Fruit fly (Drosophila melanogaster): ENCODE measurements around the gene Exo84.

The Exo84 gene

DNA sequence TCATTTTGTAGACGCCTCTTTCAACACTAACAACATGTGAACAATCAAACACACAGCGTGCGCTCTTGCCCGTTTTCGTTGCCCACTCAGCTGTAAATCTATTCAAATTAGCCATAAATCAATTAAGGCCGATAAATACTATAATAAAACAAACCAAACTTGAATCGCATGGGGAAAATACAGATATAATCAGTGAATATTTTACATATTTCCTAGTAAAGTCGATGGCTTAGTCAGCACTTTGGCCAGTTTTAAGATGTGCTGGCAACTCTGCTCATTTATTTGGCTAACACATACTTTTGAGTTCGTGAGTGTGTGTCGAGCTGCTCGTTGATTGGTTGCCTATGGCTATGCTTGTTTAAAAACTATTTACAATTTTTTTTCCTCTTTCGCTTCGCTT lies 47.2 kb upstream of the Exo84 start (continued):
- TF ChIP-seq CG12219 (GFP tag; optimal IDR thresholded peaks at IDR 0.05) (no peak), CG1529 (GFP tag; optimal IDR thresholded peaks at IDR 0.05) (peak; percentile 10), lbe (GFP tag; optimal IDR thresholded peaks at IDR 0.05) (no peak), fd102C (GFP tag; optimal IDR thresholded peaks at IDR 0.05) (no peak), aop (GFP tag; IDR thresholded peaks at IDR 0.05) (no peak), dmrt11E (tag; optimal IDR thresholded peaks at IDR 0.05) (no peak), Atf6 (GFP tag; IDR thresholded peaks at IDR 0.05) (no peak), emc (GFP tag; optimal IDR thresholded peaks at IDR 0.05) (no peak), mld (GFP tag; IDR thresholded peaks at IDR 0.05; ENCODE audit: partially characterized antibody) (no peak), Scr (GFP tag; IDR thresholded peaks at IDR 0.05; ENCODE audit: partially characterized antibody) (no peak), CG8765 (GFP tag; IDR thresholded peaks at IDR 0.05) (no peak), row (GFP tag; IDR thresholded peaks at IDR 0.05) (peak; percentile 32; the same call in 1 of the 3 replicates), CG18262 (tag; optimal IDR thresholded peaks at IDR 0.05) (no peak), hkb (optimal IDR thresholded peaks at IDR 0.05) (no peak), hkb (GFP tag; IDR thresholded peaks at IDR 0.05) (no peak), Med (GFP tag) (peak; percentile 81), CG34224 (GFP tag; IDR thresholded peaks at IDR 0.05; ENCODE audit: partially characterized antibody) (no peak), disco-r (GFP tag; optimal IDR thresholded peaks at IDR 0.05) (peak; percentile 20), CG6854 (GFP tag; optimal IDR thresholded peaks at IDR 0.05) (no peak), wek (GFP tag; optimal IDR thresholded peaks at IDR 0.05) (no peak), zfh2 (GFP tag; optimal IDR thresholded peaks at IDR 0.05) (peak; percentile 23), oc (tag; optimal IDR thresholded peaks at IDR 0.05) (peak; percentile 5), ATbp (GFP tag; optimal IDR thresholded peaks at IDR 0.05) (no peak), seq (GFP tag; IDR thresholded peaks at IDR 0.05) (no peak), ci (GFP tag; IDR thresholded peaks at IDR 0.05) (no peak), CG9817 (tag; optimal IDR thresholded peaks at IDR 0.05) (no peak), Lhr (GFP tag; optimal IDR thresholded peaks at IDR 0.05) (no peak), CG3847 (GFP tag; IDR thresholded peaks at IDR 0.05) (no peak), tio (GFP tag; optimal IDR thresholded peaks at IDR 0.05) (no peak), CG6683 (GFP tag; optimal IDR thresholded peaks at IDR 0.05) (no peak), CG17186 (GFP tag; optimal IDR thresholded peaks at IDR 0.05) (no peak), CrebB (tag; optimal IDR thresholded peaks at IDR 0.05) (no peak), CG1602 (GFP tag; optimal IDR thresholded peaks at IDR 0.05) (no peak), repo (GFP tag; optimal IDR thresholded peaks at IDR 0.05) (no peak), C15 (GFP tag; IDR thresholded peaks at IDR 0.05) (no peak), B-H2 (GFP tag; optimal IDR thresholded peaks at IDR 0.05) (no peak), psq (GFP tag; optimal IDR thresholded peaks at IDR 0.05) (no peak), stc (GFP tag; IDR thresholded peaks at IDR 0.05) (0 out of 2 replicates have a peak, but pooled peaks have one; percentile 5), CG10959 (GFP tag; IDR thresholded peaks at IDR 0.05) (no peak), jigr1 (GFP tag; IDR thresholded peaks at IDR 0.05) (no peak), Hand (GFP tag; optimal IDR thresholded peaks at IDR 0.05) (no peak), tx (GFP tag; optimal IDR thresholded peaks at IDR 0.05) (no peak), Dll (GFP tag; IDR thresholded peaks at IDR 0.05; ENCODE audit: partially characterized antibody) (no peak), MTF-1 (GFP tag; optimal IDR thresholded peaks at IDR 0.05; ENCODE audit: borderline replicate concordance) (no peak), CG1233 (GFP tag; optimal IDR thresholded peaks at IDR 0.05) (no peak), CG13123 (GFP tag; optimal IDR thresholded peaks at IDR 0.05) (no peak), E2f2 (GFP tag; IDR thresholded peaks at IDR 0.05) (0 out of 2 replicates have a peak, but pooled peaks have one; percentile 24), NK7.1 (GFP tag; optimal IDR thresholded peaks at IDR 0.05) (no peak), CG16815 (GFP tag; optimal IDR thresholded peaks at IDR 0.05) (no peak), z (GFP tag; IDR thresholded peaks at IDR 0.05) (no peak), Optix (GFP tag; IDR thresholded peaks at IDR 0.05) (no peak; the same call in 2 of the 3 replicates), Jarid2 (GFP tag; optimal IDR thresholded peaks at IDR 0.05) (no peak)

Measured in whole organism, embryonic.